Fruit fly (Drosophila melanogaster): ENCODE results near the gene ort.
A peak's percentile ranks its signal among the peaks of the same experiment; 100 is the strongest.

Gene ort

dm6 chr3R:19644094-19644900, 15.3 kb upstream of the ort start, which contains the start of gene Vha13 (continued):
- no peak for TF ChIP-seq CG17912 (GFP tag; optimal IDR thresholded peaks at IDR 0.05)
- peak; percentile 29 for TF ChIP-seq CG9437 (GFP tag; optimal IDR thresholded peaks at IDR 0.05)
- peak; percentile 82 for TF ChIP-seq crol (GFP tag; IDR thresholded peaks at IDR 0.05)
- peak; percentile 68 for TF ChIP-seq sisA (GFP tag; IDR thresholded peaks at IDR 0.05)
- TF ChIP-seq Dp (GFP tag; optimal IDR thresholded peaks at IDR 0.05) = peak; percentile 9
- TF ChIP-seq CG10565 (GFP tag; optimal IDR thresholded peaks at IDR 0.05) = no peak
- peak; percentile 51 for TF ChIP-seq lmd (GFP tag; IDR thresholded peaks at IDR 0.05)
- TF ChIP-seq CG34422 (GFP tag; IDR thresholded peaks at IDR 0.05) = peak; percentile 60
- TF ChIP-seq CG6683 (GFP tag; optimal IDR thresholded peaks at IDR 0.05) = peak; percentile 31
- peak in 1 of 3 experiments; percentile 32 for TF ChIP-seq lola (GFP tag; optimal IDR thresholded peaks at IDR 0.05)
- TF ChIP-seq Nf-YA (GFP tag; IDR thresholded peaks at IDR 0.05) = no peak
- TF ChIP-seq CG16779 (GFP tag; IDR thresholded peaks at IDR 0.05) = no peak
- TF ChIP-seq CG12155 (GFP tag; optimal IDR thresholded peaks at IDR 0.05) = peak; percentile 8
- no peak for TF ChIP-seq grau (tag; optimal IDR thresholded peaks at IDR 0.05)
- peak; percentile 57 for TF ChIP-seq CG7987 (GFP tag; optimal IDR thresholded peaks at IDR 0.05)
- peak; percentile 83 for TF ChIP-seq CG11456 (GFP tag; IDR thresholded peaks at IDR 0.05)
- TF ChIP-seq CG3163 (GFP tag; optimal IDR thresholded peaks at IDR 0.05) = peak; percentile 2
- TF ChIP-seq tio (GFP tag; optimal IDR thresholded peaks at IDR 0.05) = no peak
- peak; percentile 10 for TF ChIP-seq gfzf (GFP tag; optimal IDR thresholded peaks at IDR 0.05)
- no peak for TF ChIP-seq yki (optimal IDR thresholded peaks at IDR 0.05)
- no peak for TF ChIP-seq CG8765 (GFP tag; IDR thresholded peaks at IDR 0.05)
- no peak for TF ChIP-seq prd (optimal IDR thresholded peaks at IDR 0.05)
- TF ChIP-seq prd (GFP tag; IDR thresholded peaks at IDR 0.05) = peak; percentile 67; the same call in 2 of the 3 replicates
- TF ChIP-seq ash1 (GFP tag; optimal IDR thresholded peaks at IDR 0.05) = no peak
- TF ChIP-seq Ets65A (GFP tag) = peak; percentile 95
- no peak; the same call in 1 of the 2 replicates for TF ChIP-seq unc-4 (GFP tag; IDR thresholded peaks at IDR 0.05; ENCODE audit: partially characterized antibody)
- TF ChIP-seq toy (GFP tag; IDR thresholded peaks at IDR 0.05) = no peak
- peak; percentile 36 for TF ChIP-seq CG9876 (GFP tag; optimal IDR thresholded peaks at IDR 0.05)
- peak; percentile 45 for TF ChIP-seq gro (GFP tag; optimal IDR thresholded peaks at IDR 0.05)
- TF ChIP-seq CG8089 (GFP tag; optimal IDR thresholded peaks at IDR 0.05) = peak; percentile 25
- peak; percentile 53 for TF ChIP-seq ftz-f1 (GFP tag; optimal IDR thresholded peaks at IDR 0.05)
- peak; percentile 26 for TF ChIP-seq CG33213 (GFP tag; optimal IDR thresholded peaks at IDR 0.05)
- no peak for TF ChIP-seq CG18476 (GFP tag; optimal IDR thresholded peaks at IDR 0.05)
- no peak for TF ChIP-seq crc (GFP tag; optimal IDR thresholded peaks at IDR 0.05)
- TF ChIP-seq Atf-2 (GFP tag; optimal IDR thresholded peaks at IDR 0.05) = no peak
- TF ChIP-seq vvl (GFP tag; IDR thresholded peaks at IDR 0.05) = peak; percentile 77
- peak; percentile 2 to 35 for TF ChIP-seq dpn (GFP tag; optimal IDR thresholded peaks at IDR 0.05)
- peak; percentile 84 for TF ChIP-seq CG3995 (GFP tag; optimal IDR thresholded peaks at IDR 0.05)
- TF ChIP-seq Usf (GFP tag; optimal IDR thresholded peaks at IDR 0.05) = peak; percentile 33
- no peak for TF ChIP-seq gsb-n (tag; optimal IDR thresholded peaks at IDR 0.05)
- peak; percentile 12 for TF ChIP-seq schlank (tag; optimal IDR thresholded peaks at IDR 0.05)
- TF ChIP-seq salm (tag; optimal IDR thresholded peaks at IDR 0.05) = no peak
- peak; percentile 35 for TF ChIP-seq HLH54F (GFP tag; optimal IDR thresholded peaks at IDR 0.05)
- peak; percentile 78 for TF ChIP-seq amos (GFP tag; IDR thresholded peaks at IDR 0.05; ENCODE audit: partially characterized antibody)
- no peak; the same call in 1 of the 2 replicates for TF ChIP-seq E2f2 (GFP tag; IDR thresholded peaks at IDR 0.05)
- TF ChIP-seq CG18764 (GFP tag; optimal IDR thresholded peaks at IDR 0.05) = no peak
- no peak for TF ChIP-seq CG11093 (GFP tag; IDR thresholded peaks at IDR 0.05)
- 0 out of 3 replicates have a peak, but pooled peaks have one; percentile 14 for TF ChIP-seq croc (GFP tag; conservative IDR thresholded peaks at IDR 0.05)
- no peak for TF ChIP-seq HHEX (GFP tag; optimal IDR thresholded peaks at IDR 0.05)
- peak; percentile 70 for TF ChIP-seq CG6272 (GFP tag; IDR thresholded peaks at IDR 0.05)
